Fruit fly (Drosophila melanogaster): Measurements from ENCODE around the gene CG33282.

Gene CG33282

DNA sequence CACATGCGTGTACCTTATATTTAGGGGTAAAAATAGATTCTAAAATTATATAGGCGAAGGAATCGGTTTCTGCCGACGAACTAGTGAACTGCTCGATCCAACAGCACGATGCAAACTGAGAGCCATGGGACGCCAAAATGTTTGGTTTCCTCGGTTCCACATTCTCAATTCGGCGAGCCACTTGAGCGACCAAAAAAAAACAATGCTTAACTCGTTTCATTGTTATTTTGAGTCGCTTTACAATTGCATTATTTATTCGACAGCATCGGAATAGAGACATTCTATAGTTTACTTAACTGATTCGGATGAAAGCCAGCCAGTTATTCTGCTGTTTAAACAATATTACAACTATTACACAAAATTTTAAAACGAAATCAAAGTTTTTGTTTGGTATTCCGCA, 47.9 kb downstream of the CG33282 start, which contains the start of gene CG15412:
Gene CG15412 (minus strand): TSS at position 101 of the 400 bp plus-strand sequence.
- no peak for TF ChIP-seq CG6276 (GFP tag; optimal IDR thresholded peaks at IDR 0.05)
- TF ChIP-seq CG11762 (GFP tag; optimal IDR thresholded peaks at IDR 0.05; ENCODE audit: insufficient read depth): no peak
- TF ChIP-seq OdsH (GFP tag; optimal IDR thresholded peaks at IDR 0.05): no peak
- no peak for TF ChIP-seq salr (GFP tag; optimal IDR thresholded peaks at IDR 0.05)
- TF ChIP-seq dac (GFP tag; optimal IDR thresholded peaks at IDR 0.05): no peak
- TF ChIP-seq Lpt (GFP tag; optimal IDR thresholded peaks at IDR 0.05): no peak
- TF ChIP-seq topi (GFP tag; optimal IDR thresholded peaks at IDR 0.05): no peak
- TF ChIP-seq Eip93F (GFP tag; optimal IDR thresholded peaks at IDR 0.05): no peak
- no peak for TF ChIP-seq CG11902 (GFP tag; optimal IDR thresholded peaks at IDR 0.05)
- TF ChIP-seq fd59A (GFP tag; optimal IDR thresholded peaks at IDR 0.05): no peak
- TF ChIP-seq Sox102F (GFP tag; optimal IDR thresholded peaks at IDR 0.05): no peak
- no peak for TF ChIP-seq cyc (GFP tag; optimal IDR thresholded peaks at IDR 0.05)
- no peak for TF ChIP-seq pdm3 (GFP tag; optimal IDR thresholded peaks at IDR 0.05)

DNA sequence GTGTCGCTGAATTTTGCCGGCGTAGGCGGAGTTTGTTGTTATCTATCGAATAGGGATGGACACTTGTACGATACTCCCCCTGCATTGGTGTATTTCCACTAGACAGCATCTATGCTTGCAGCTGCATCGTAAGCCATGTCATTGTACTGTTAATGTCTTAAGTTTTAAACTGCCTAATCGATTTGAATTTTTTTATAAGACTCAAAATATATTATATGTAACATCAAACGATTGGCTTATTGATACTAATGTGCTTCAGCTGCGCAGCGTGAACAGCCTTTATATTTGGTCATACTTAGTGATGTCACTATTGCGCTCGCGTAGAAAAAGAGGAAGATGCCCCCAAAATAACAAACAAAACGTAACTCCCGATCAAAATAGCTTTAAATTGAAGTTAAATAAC, 49.0 kb downstream of the CG33282 start, which contains the start of the genes CG9662 and Ptpa:
Gene CG9662 (minus strand): TSS at position 54 of the 403 bp plus-strand sequence.
Gene Ptpa (plus strand): TSS at position 319 of the 403 bp plus-strand sequence.
- TF ChIP-seq dsx (GFP tag; optimal IDR thresholded peaks at IDR 0.05; ENCODE audit: poor library complexity, severe bottlenecking): peak; percentile 50
- TF ChIP-seq salr (GFP tag; optimal IDR thresholded peaks at IDR 0.05): peak; percentile 29 to 50
- peak; percentile 76 for TF ChIP-seq Ets21C (GFP tag; optimal IDR thresholded peaks at IDR 0.05)
- TF ChIP-seq CG4318 (GFP tag; optimal IDR thresholded peaks at IDR 0.05): peak; percentile 72
- peak; percentile 77 for TF ChIP-seq OdsH (GFP tag; optimal IDR thresholded peaks at IDR 0.05)
- peak; percentile 74 for TF ChIP-seq CG11902 (GFP tag; optimal IDR thresholded peaks at IDR 0.05)
- peak; percentile 73 for TF ChIP-seq topi (GFP tag; optimal IDR thresholded peaks at IDR 0.05)
- peak; percentile 59 for TF ChIP-seq CG15336 (GFP tag; IDR thresholded peaks at IDR 0.05)
- no peak for TF ChIP-seq CG16779 (tag; optimal IDR thresholded peaks at IDR 0.05)
- peak; percentile 44 for TF ChIP-seq Met (GFP tag; optimal IDR thresholded peaks at IDR 0.05)
- peak; percentile 61 for TF ChIP-seq Sox102F (GFP tag; optimal IDR thresholded peaks at IDR 0.05)
- TF ChIP-seq fd59A (GFP tag; optimal IDR thresholded peaks at IDR 0.05): peak; percentile 25
- TF ChIP-seq fkh (GFP tag; optimal IDR thresholded peaks at IDR 0.05): peak; percentile 72
- peak; percentile 42; the same call in 1 of the 3 replicates for TF ChIP-seq CG8119 (GFP tag; IDR thresholded peaks at IDR 0.05)
- no peak for TF ChIP-seq CG6808 (GFP tag; optimal IDR thresholded peaks at IDR 0.05)
- TF ChIP-seq svp (GFP tag): peak; percentile 89
- TF ChIP-seq acj6 (GFP tag; optimal IDR thresholded peaks at IDR 0.05): peak; percentile 73
- peak; percentile 60; the same call in 1 of the 2 replicates for TF ChIP-seq CG11294 (GFP tag; IDR thresholded peaks at IDR 0.05)
- TF ChIP-seq Gug (GFP tag; IDR thresholded peaks at IDR 0.05): peak; percentile 67
- peak; percentile 89 for TF ChIP-seq cyc (GFP tag; optimal IDR thresholded peaks at IDR 0.05)
- TF ChIP-seq spab (GFP tag; optimal IDR thresholded peaks at IDR 0.05): peak; percentile 15
- TF ChIP-seq Smox (GFP tag; optimal IDR thresholded peaks at IDR 0.05): peak; percentile 72
- peak; percentile 52 for TF ChIP-seq CG34406 (GFP tag; optimal IDR thresholded peaks at IDR 0.05)
- TF ChIP-seq pdm3 (GFP tag; optimal IDR thresholded peaks at IDR 0.05): peak; percentile 80
- TF ChIP-seq eg (GFP tag; IDR thresholded peaks at IDR 0.05): peak; percentile 61; the same call in 1 of the 3 replicates
- peak; percentile 79 for TF ChIP-seq Hr4 (GFP tag; optimal IDR thresholded peaks at IDR 0.05)
- peak; percentile 88 for TF ChIP-seq CG31627 (GFP tag; optimal IDR thresholded peaks at IDR 0.05)
- TF ChIP-seq dac (GFP tag; optimal IDR thresholded peaks at IDR 0.05): peak; percentile 60
- TF ChIP-seq achi (GFP tag; optimal IDR thresholded peaks at IDR 0.05): peak; percentile 61
- peak; percentile 37 for TF ChIP-seq net (GFP tag; optimal IDR thresholded peaks at IDR 0.05)
- peak; percentile 76 for TF ChIP-seq CG3032 (tag; optimal IDR thresholded peaks at IDR 0.05)
- no peak for TF ChIP-seq CG6854 (GFP tag; optimal IDR thresholded peaks at IDR 0.05)
- peak; percentile 65 for TF ChIP-seq Eip75B (GFP tag; optimal IDR thresholded peaks at IDR 0.05)
- TF ChIP-seq Hr38 (GFP tag; optimal IDR thresholded peaks at IDR 0.05): no peak
- TF ChIP-seq CG6792 (GFP tag; optimal IDR thresholded peaks at IDR 0.05): peak; percentile 58
- TF ChIP-seq Blimp-1 (GFP tag; optimal IDR thresholded peaks at IDR 0.05): no peak
- TF ChIP-seq Hr39 (GFP tag; optimal IDR thresholded peaks at IDR 0.05): peak; percentile 90
- peak; percentile 83 for TF ChIP-seq CG10631 (GFP tag; optimal IDR thresholded peaks at IDR 0.05)
- TF ChIP-seq lz (GFP tag; optimal IDR thresholded peaks at IDR 0.05): peak; percentile 82
- peak; percentile 45 for TF ChIP-seq CG10669 (GFP tag; optimal IDR thresholded peaks at IDR 0.05)
- TF ChIP-seq CG3919 (GFP tag; optimal IDR thresholded peaks at IDR 0.05): peak; percentile 74
- TF ChIP-seq esn (GFP tag; optimal IDR thresholded peaks at IDR 0.05): peak; percentile 82
- TF ChIP-seq Lpt (GFP tag; optimal IDR thresholded peaks at IDR 0.05): peak; percentile 53
- no peak for TF ChIP-seq CG7368 (GFP tag; optimal IDR thresholded peaks at IDR 0.05)
- TF ChIP-seq Sox15 (GFP tag; optimal IDR thresholded peaks at IDR 0.05): peak; percentile 78
